Fruit fly (Drosophila melanogaster) whole organism, embryonic: Measurements from ENCODE around the gene Gr93a.

ENCODE experiments used
- CG10366 ChIP-seq: fragments of 200-800 bp; sonication (Bioruptor generic); IDR thresholded peaks from 2 replicates; pipeline ENCODE4 v1.3.6; 2022; ENCODE audit warnings: missing biosample characterization, missing genetic modification characterization
- CG10462 ChIP-seq: fragments of 200-800 bp; sonication (Bioruptor generic); optimal IDR thresholded peaks from 2 replicates; lab custom pipeline; 2016; ENCODE audit warnings: missing biosample characterization, missing genetic modification characterization
- CG11504 ChIP-seq: fragments of 200-800 bp; sonication (Bioruptor generic); optimal IDR thresholded peaks from 3 replicates; lab custom pipeline; 2019; ENCODE audit warnings: missing biosample characterization, mild to moderate bottlenecking, missing genetic modification characterization, moderate library complexity
- CG11695 ChIP-seq: fragments of 200-800 bp; sonication (Bioruptor generic); IDR thresholded peaks from 3 replicates; pipeline ENCODE4 v1.3.6; 2022; ENCODE audit warnings: missing biosample characterization, missing genetic modification characterization
- CG12769 ChIP-seq: fragments of 200-800 bp; sonication (Bioruptor generic); optimal IDR thresholded peaks from 2 replicates; lab custom pipeline; 2019; ENCODE audit warnings: missing biosample characterization, mild to moderate bottlenecking, missing genetic modification characterization, moderate library complexity
- CG12942 ChIP-seq: fragments of 200-800 bp; sonication (Bioruptor generic); optimal IDR thresholded peaks from 3 replicates; lab custom pipeline; 2016; ENCODE audit warnings: missing biosample characterization, missing genetic modification characterization
- CG1602 ChIP-seq: fragments of 200-800 bp; sonication (Bioruptor generic); optimal IDR thresholded peaks from 3 replicates; lab custom pipeline; 2016; ENCODE audit warnings: missing biosample characterization, missing genetic modification characterization
- CG16779 ChIP-seq: fragments of 200-800 bp; sonication (Bioruptor generic); IDR thresholded peaks from 2 replicates; pipeline ENCODE4 v1.3.6; 2022; ENCODE audit warnings: missing biosample characterization, missing genetic modification characterization
- CG16863 ChIP-seq: fragments of 200-800 bp; sonication (Bioruptor generic); optimal IDR thresholded peaks from 3 replicates; lab custom pipeline; 2016; ENCODE audit warnings: missing biosample characterization, missing genetic modification characterization
- CG17186 ChIP-seq: fragments of 200-800 bp; sonication (Bioruptor generic); optimal IDR thresholded peaks from 3 replicates; lab custom pipeline; 2017; ENCODE audit warnings: missing biosample characterization, missing genetic modification reagents, missing genetic modification characterization
- CG17328 ChIP-seq: fragments of 200-800 bp; sonication (Bioruptor generic); IDR thresholded peaks from 2 replicates; pipeline ENCODE4 v1.3.6; 2022; ENCODE audit warnings: missing biosample characterization, missing genetic modification characterization
- CG17361 ChIP-seq: fragments of 200-800 bp; sonication (Bioruptor generic); IDR thresholded peaks from 3 replicates; pipeline ENCODE4 v1.3.6; 2022; ENCODE audit warnings: missing biosample characterization, missing genetic modification characterization
- CG17612 ChIP-seq: fragments of 200-800 bp; sonication (Bioruptor generic); IDR thresholded peaks from 2 replicates; pipeline ENCODE4 v1.3.6; 2022; ENCODE audit warnings: missing biosample characterization, missing genetic modification characterization
- CG17829 ChIP-seq: fragments of 200-800 bp; optimal IDR thresholded peaks from 2 replicates; lab custom pipeline; 2019; ENCODE audit warnings: missing biosample characterization, mild to moderate bottlenecking, missing genetic modification characterization, moderate library complexity
- CG1792 ChIP-seq: fragments of 200-800 bp; sonication (Bioruptor generic); optimal IDR thresholded peaks from 2 replicates; lab custom pipeline; 2016; ENCODE audit warnings: missing biosample characterization, missing genetic modification characterization
- CG2875 ChIP-seq: fragments of 200-800 bp; sonication (Bioruptor generic); optimal IDR thresholded peaks from 2 replicates; lab custom pipeline; 2017; ENCODE audit warnings: missing biosample characterization, mild to moderate bottlenecking, missing genetic modification characterization, missing genetic modification reagents
- CG2889 ChIP-seq: fragments of 200-800 bp; sonication (Bioruptor generic); IDR thresholded peaks from 3 replicates; pipeline ENCODE4 v1.3.6; 2022; ENCODE audit warnings: missing biosample characterization, missing genetic modification characterization
- CG3726 ChIP-seq: fragments of 200-800 bp; sonication (Bioruptor generic); IDR thresholded peaks from 3 replicates; pipeline ENCODE4, ENCODE4 v1.3.6; 2022; ENCODE audit warnings: missing biosample characterization, missing genetic modification characterization
- CG7963 ChIP-seq: fragments of 200-800 bp; sonication (Bioruptor generic); IDR thresholded peaks from 3 replicates; pipeline ENCODE4 v1.3.6; 2022; ENCODE audit warnings: missing biosample characterization, missing genetic modification characterization; ENCODE audit not compliant: partially characterized antibody
- CG8388 ChIP-seq: fragments of 200-800 bp; sonication (Bioruptor generic); optimal IDR thresholded peaks from 2 replicates; lab custom pipeline; 2019; ENCODE audit warnings: missing biosample characterization, mild to moderate bottlenecking, missing genetic modification characterization, moderate library complexity
- CG9932 ChIP-seq: fragments of 200-800 bp; sonication (Bioruptor generic); IDR thresholded peaks from 2 replicates; pipeline ENCODE4 v1.3.6; 2022; ENCODE audit warnings: missing biosample characterization, missing genetic modification characterization
- HmgZ ChIP-seq: fragments of 200-800 bp; sonication (Bioruptor generic); optimal IDR thresholded peaks from 2 replicates; lab custom pipeline; 2018; ENCODE audit warnings: missing biosample characterization, mild to moderate bottlenecking, missing genetic modification characterization
- Hr3 ChIP-seq: fragments of 200-800 bp; sonication (Bioruptor generic); optimal IDR thresholded peaks from 3 replicates; lab custom pipeline; 2016; ENCODE audit warnings: missing biosample characterization, missing genetic modification characterization
- Hr51 ChIP-seq, 2 experiments: fragments of 200-800 bp; sonication (Bioruptor generic); optimal IDR thresholded peaks; 2 replicates in 1 of 2; 3 replicates in 1 of 2; lab custom pipeline; 2016 to 2018; ENCODE audit warnings: missing biosample characterization in 2 of 2, missing genetic modification characterization in 2 of 2, mild to moderate bottlenecking in 1 of 2, moderate library complexity in 1 of 2
- Mes4 ChIP-seq: fragments of 200-800 bp; sonication (Bioruptor generic); optimal IDR thresholded peaks from 2 replicates; lab custom pipeline; 2016; ENCODE audit warnings: missing biosample characterization, missing genetic modification characterization
- NFAT ChIP-seq: fragments of 200-800 bp; sonication (Bioruptor generic); IDR thresholded peaks from 2 replicates; pipeline ENCODE4 v1.3.6; 2022; ENCODE audit warnings: missing biosample characterization, missing genetic modification characterization
- Rx ChIP-seq: fragments of 200-800 bp; sonication (Bioruptor generic); IDR thresholded peaks from 2 replicates; pipeline ENCODE4 v1.3.6; 2022; ENCODE audit warnings: missing biosample characterization, missing genetic modification characterization
- Scr ChIP-seq: fragments of 200-800 bp; sonication (Bioruptor generic); IDR thresholded peaks from 2 replicates; pipeline ENCODE4 v1.3.6; 2022; ENCODE audit warnings: missing biosample characterization, missing genetic modification characterization; ENCODE audit not compliant: partially characterized antibody
- abd-A ChIP-seq: fragments of 200-800 bp; sonication (Bioruptor generic); optimal IDR thresholded peaks from 3 replicates; lab custom pipeline; 2019; ENCODE audit warnings: missing biosample characterization, mild to moderate bottlenecking, missing genetic modification characterization, moderate library complexity
- ap ChIP-seq: fragments of 200-800 bp; sonication (Bioruptor generic); IDR thresholded peaks from 2 replicates; pipeline ENCODE4 v1.3.6; 2022; ENCODE audit warnings: missing biosample characterization, missing genetic modification characterization
- az2 ChIP-seq: fragments of 200-800 bp; sonication (Bioruptor generic); optimal IDR thresholded peaks from 3 replicates; lab custom pipeline; 2016; ENCODE audit warnings: missing biosample characterization, missing genetic modification characterization
- bbx ChIP-seq: fragments of 200-800 bp; sonication (Bioruptor generic); IDR thresholded peaks from 2 replicates; pipeline ENCODE4 v1.3.6; 2022; ENCODE audit warnings: missing biosample characterization, missing genetic modification characterization; ENCODE audit not compliant: partially characterized antibody
- chm ChIP-seq: fragments of 200-800 bp; sonication (Bioruptor generic); IDR thresholded peaks from 2 replicates; pipeline ENCODE4 v1.3.6; 2022; ENCODE audit warnings: missing biosample characterization, missing genetic modification characterization
- dmrt11E ChIP-seq: fragments of 200-800 bp; sonication (Bioruptor generic); optimal IDR thresholded peaks from 3 replicates; lab custom pipeline; 2018; ENCODE audit warnings: missing biosample characterization, mild to moderate bottlenecking, missing genetic modification characterization, moderate library complexity
- fd102C ChIP-seq: fragments of 200-800 bp; sonication (Bioruptor generic); optimal IDR thresholded peaks from 2 replicates; lab custom pipeline; 2018; ENCODE audit warnings: missing biosample characterization, mild to moderate bottlenecking, missing genetic modification characterization, moderate library complexity
- gce ChIP-seq: fragments of 200-800 bp; sonication (Bioruptor generic); IDR thresholded peaks from 3 replicates; pipeline ENCODE4 v1.3.6; 2022; ENCODE audit warnings: missing biosample characterization, missing genetic modification characterization
- gcm2 ChIP-seq: fragments of 200-800 bp; sonication (Bioruptor generic); optimal IDR thresholded peaks from 2 replicates; lab custom pipeline; 2016; ENCODE audit warnings: missing biosample characterization, missing genetic modification characterization
- gsb-n ChIP-seq: fragments of 200-800 bp; sonication (Bioruptor generic); optimal IDR thresholded peaks from 3 replicates; lab custom pipeline; 2018; ENCODE audit warnings: missing biosample characterization, mild to moderate bottlenecking, missing genetic modification characterization
- her ChIP-seq: fragments of 200-800 bp; sonication (Bioruptor generic); optimal IDR thresholded peaks from 2 replicates; lab custom pipeline; 2016; ENCODE audit warnings: missing biosample characterization, missing genetic modification characterization
- hth ChIP-seq: fragments of >200 bp; optimal IDR thresholded peaks from 2 replicates; lab custom pipeline; 2017; ENCODE audit warnings: inconsistent platforms
- jing ChIP-seq: fragments of 200-800 bp; sonication (Bioruptor generic); optimal IDR thresholded peaks from 2 replicates; lab custom pipeline; 2018; ENCODE audit warnings: missing biosample characterization, mild to moderate bottlenecking, missing genetic modification characterization
- jumu ChIP-seq: fragments of 200-800 bp; sonication (Bioruptor generic); optimal IDR thresholded peaks from 3 replicates; lab custom pipeline; 2016; ENCODE audit warnings: missing biosample characterization, missing genetic modification characterization
- ken ChIP-seq: fragments of 200-800 bp; sonication (Bioruptor generic); IDR thresholded peaks from 3 replicates; pipeline ENCODE4 v1.3.6; 2022; ENCODE audit warnings: missing biosample characterization, missing genetic modification characterization
- knrl ChIP-seq: fragments of 200-800 bp; sonication (Bioruptor generic); IDR thresholded peaks from 3 replicates; pipeline ENCODE4 v1.3.6; 2022; ENCODE audit warnings: missing biosample characterization, missing genetic modification characterization; ENCODE audit not compliant: partially characterized antibody
- nmo ChIP-seq: fragments of 200-800 bp; sonication (Bioruptor generic); optimal IDR thresholded peaks from 2 replicates; lab custom pipeline; 2018; ENCODE audit warnings: missing biosample characterization, mild to moderate bottlenecking, missing genetic modification characterization, moderate library complexity
- pb ChIP-seq: fragments of 200-800 bp; sonication (Bioruptor generic); optimal IDR thresholded peaks from 3 replicates; lab custom pipeline; 2016; ENCODE audit warnings: missing biosample characterization, missing genetic modification characterization
- phol ChIP-seq: fragments of 200-800 bp; sonication (Bioruptor generic); optimal IDR thresholded peaks from 3 replicates; lab custom pipeline; 2018; ENCODE audit warnings: missing biosample characterization, mild to moderate bottlenecking, missing genetic modification characterization, moderate library complexity
- pnt ChIP-seq: fragments of 200-800 bp; sonication (Bioruptor generic); optimal IDR thresholded peaks from 3 replicates; lab custom pipeline; 2016; ENCODE audit warnings: missing biosample characterization, missing genetic modification characterization
- scrt ChIP-seq: fragments of 200-800 bp; sonication (Bioruptor generic); optimal IDR thresholded peaks from 2 replicates; lab custom pipeline; 2018; ENCODE audit warnings: missing biosample characterization, mild to moderate bottlenecking, missing genetic modification characterization, moderate library complexity
- sens ChIP-seq: fragments of 200-800 bp; sonication (Bioruptor generic); peaks from one replicate; lab custom pipeline; 2016; ENCODE audit warnings: missing biosample characterization, missing genetic modification characterization
- sim ChIP-seq: fragments of 200-800 bp; sonication (Bioruptor generic); IDR thresholded peaks from 2 replicates; pipeline ENCODE4 v1.3.6; 2022; ENCODE audit warnings: missing biosample characterization, missing genetic modification characterization
- so ChIP-seq: fragments of 200-800 bp; sonication (Bioruptor generic); IDR thresholded peaks from 3 replicates; pipeline ENCODE4 v1.3.6; 2022; ENCODE audit warnings: missing biosample characterization, missing genetic modification characterization
- tio ChIP-seq: fragments of 200-800 bp; sonication (Bioruptor generic); optimal IDR thresholded peaks from 2 replicates; lab custom pipeline; 2017; ENCODE audit warnings: missing biosample characterization, missing genetic modification characterization, inconsistent platforms

Gr93a gene

DNA sequence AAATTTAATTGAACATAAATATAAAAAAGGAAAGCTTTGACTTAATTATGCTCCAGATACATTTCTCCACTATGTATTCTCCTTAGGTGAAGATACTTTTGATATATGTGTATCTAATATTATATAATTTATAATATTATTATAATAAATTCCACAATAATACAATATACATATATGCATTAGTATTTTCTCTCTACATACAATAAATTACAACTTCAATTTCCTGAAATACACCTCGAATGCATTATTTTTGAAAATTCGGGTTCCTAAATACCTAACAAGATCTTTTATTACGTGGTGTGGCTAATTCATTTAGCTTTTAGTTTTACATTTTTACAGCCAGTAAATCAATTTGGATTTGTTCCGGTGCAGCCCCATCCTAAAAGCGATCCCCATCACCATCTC is 2.0 kb upstream of the Gr93a start (continued):
- TF ChIP-seq CG10366 (GFP tag; lab: Robert Waterston, UW) (no peak), nmo (GFP tag; lab: Kevin White, UChicago) (peak; percentile 63), gcm2 (GFP tag; lab: Kevin White, UChicago) (no peak), Rx (GFP tag; lab: Robert Waterston, UW) (no peak), dmrt11E (tag; lab: Kevin White, UChicago) (peak; percentile 75), CG11695 (GFP tag; lab: Robert Waterston, UW) (no peak), Hr51 (GFP tag; optimal IDR thresholded peaks at IDR 0.05; lab: Kevin White, UChicago) (no peak), scrt (GFP tag; lab: Kevin White, UChicago) (no peak), Scr (no peak), HmgZ (tag; lab: Kevin White, UChicago) (no peak), jumu (GFP tag; lab: Kevin White, UChicago) (no peak), bbx (no peak), hth (lab: Kevin White, UChicago) (no peak), jing (GFP tag; lab: Kevin White, UChicago) (no peak), CG16863 (GFP tag; lab: Kevin White, UChicago) (no peak), CG12769 (no peak), CG17361 (GFP tag; lab: Robert Waterston, UW) (peak; percentile 76), NFAT (GFP tag; lab: Robert Waterston, UW) (no peak), CG17829 (peak; percentile 49), CG16779 (GFP tag; lab: Robert Waterston, UW) (no peak), CG17612 (GFP tag; lab: Robert Waterston, UW) (no peak), CG1792 (GFP tag; lab: Kevin White, UChicago) (no peak), CG8388 (GFP tag; lab: Kevin White, UChicago) (peak; percentile 48), Mes4 (GFP tag; lab: Kevin White, UChicago) (no peak), CG9932 (GFP tag; lab: Robert Waterston, UW) (no peak), abd-A (tag; lab: Kevin White, UChicago) (no peak), fd102C (GFP tag; lab: Kevin White, UChicago) (no peak), chm (GFP tag; lab: Robert Waterston, UW) (no peak), sens (no peak), phol (peak; percentile 68), CG17186 (GFP tag; lab: Kevin White, UChicago) (no peak), Hr3 (peak; percentile 18), knrl (no peak), CG11504 (tag; lab: Kevin White, UChicago) (peak; percentile 43), CG10462 (GFP tag; lab: Kevin White, UChicago) (no peak), CG2889 (GFP tag; lab: Robert Waterston, UW) (no peak), sim (GFP tag; lab: Robert Waterston, UW) (no peak), CG12942 (GFP tag; lab: Kevin White, UChicago) (no peak), her (GFP tag; lab: Kevin White, UChicago) (no peak), pb (GFP tag; lab: Kevin White, UChicago) (no peak), tio (GFP tag; lab: Kevin White, UChicago) (no peak), CG2875 (GFP tag; lab: Kevin White, UChicago) (no peak), CG17328 (GFP tag; lab: Robert Waterston, UW) (no peak), pnt (GFP tag; lab: Kevin White, UChicago) (no peak), CG1602 (GFP tag; lab: Kevin White, UChicago) (no peak), CG3726 (GFP tag; lab: Robert Waterston, UW) (no peak), so (GFP tag; lab: Robert Waterston, UW) (no peak), gce (GFP tag; lab: Robert Waterston, UW) (no peak), CG7963 (GFP tag; lab: Robert Waterston, UW) (no peak), ken (no peak), ap (GFP tag; lab: Robert Waterston, UW) (no peak), gsb-n (peak; percentile 33), az2 (no peak)
